Fruit fly (Drosophila melanogaster): ENCODE data around the gene Cyp6d5.

- TF ChIP-seq CG11617 (GFP tag; optimal IDR thresholded peaks at IDR 0.05) (no peak), Mnt (GFP tag; optimal IDR thresholded peaks at IDR 0.05) (no peak), CG7101 (tag; optimal IDR thresholded peaks at IDR 0.05) (no peak), CG1620 (GFP tag; optimal IDR thresholded peaks at IDR 0.05) (no peak), kay (GFP tag; ENCODE audit: borderline replicate concordance) (peak; percentile 57), Hr96 (GFP tag; optimal IDR thresholded peaks at IDR 0.05) (no peak), cic (GFP tag; optimal IDR thresholded peaks at IDR 0.05) (no peak), cnc (optimal IDR thresholded peaks at IDR 0.05) (no peak), tj (GFP tag; optimal IDR thresholded peaks at IDR 0.05) (no peak), CG14711 (tag; optimal IDR thresholded peaks at IDR 0.05) (no peak), CG5204 (GFP tag; optimal IDR thresholded peaks at IDR 0.05) (no peak), toe (GFP tag; optimal IDR thresholded peaks at IDR 0.05) (no peak)
Observed at dm6 chr3R:13986648-13987047, 42.4 kb upstream of the Cyp6d5 start.

All from whole organism, adult.